Fruit fly (Drosophila melanogaster): ENCODE data around the gene CG31431.

CG31431 gene

DNA sequence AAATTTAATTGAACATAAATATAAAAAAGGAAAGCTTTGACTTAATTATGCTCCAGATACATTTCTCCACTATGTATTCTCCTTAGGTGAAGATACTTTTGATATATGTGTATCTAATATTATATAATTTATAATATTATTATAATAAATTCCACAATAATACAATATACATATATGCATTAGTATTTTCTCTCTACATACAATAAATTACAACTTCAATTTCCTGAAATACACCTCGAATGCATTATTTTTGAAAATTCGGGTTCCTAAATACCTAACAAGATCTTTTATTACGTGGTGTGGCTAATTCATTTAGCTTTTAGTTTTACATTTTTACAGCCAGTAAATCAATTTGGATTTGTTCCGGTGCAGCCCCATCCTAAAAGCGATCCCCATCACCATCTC is 40.2 kb upstream of the CG31431 start (continued):
- peak; percentile 69 for TF ChIP-seq CG11762 (GFP tag; optimal IDR thresholded peaks at IDR 0.05; ENCODE audit: insufficient read depth)
- TF ChIP-seq CG1621 (tag; optimal IDR thresholded peaks at IDR 0.05): peak; percentile 18
- TF ChIP-seq achi (GFP tag; optimal IDR thresholded peaks at IDR 0.05): peak; percentile 61
- peak; percentile 19; the same call in 1 of the 3 replicates for TF ChIP-seq eg (GFP tag; IDR thresholded peaks at IDR 0.05)
- no peak for TF ChIP-seq CG6163 (GFP tag; IDR thresholded peaks at IDR 0.05)
- TF ChIP-seq svp (GFP tag): no peak
- TF ChIP-seq CG8632 (GFP tag; optimal IDR thresholded peaks at IDR 0.05): peak; percentile 37
- TF ChIP-seq CG31627 (GFP tag; optimal IDR thresholded peaks at IDR 0.05): no peak
- no peak for TF ChIP-seq Sox15 (GFP tag; optimal IDR thresholded peaks at IDR 0.05)
- TF ChIP-seq fkh (GFP tag; optimal IDR thresholded peaks at IDR 0.05): no peak
- peak; percentile 82 for TF ChIP-seq CG6276 (GFP tag; optimal IDR thresholded peaks at IDR 0.05)
- no peak for TF ChIP-seq Sox14 (GFP tag; optimal IDR thresholded peaks at IDR 0.05)
- peak; percentile 56 for TF ChIP-seq Hr4 (GFP tag; optimal IDR thresholded peaks at IDR 0.05)
- no peak for TF ChIP-seq CG9139 (GFP tag; optimal IDR thresholded peaks at IDR 0.05)

DNA sequence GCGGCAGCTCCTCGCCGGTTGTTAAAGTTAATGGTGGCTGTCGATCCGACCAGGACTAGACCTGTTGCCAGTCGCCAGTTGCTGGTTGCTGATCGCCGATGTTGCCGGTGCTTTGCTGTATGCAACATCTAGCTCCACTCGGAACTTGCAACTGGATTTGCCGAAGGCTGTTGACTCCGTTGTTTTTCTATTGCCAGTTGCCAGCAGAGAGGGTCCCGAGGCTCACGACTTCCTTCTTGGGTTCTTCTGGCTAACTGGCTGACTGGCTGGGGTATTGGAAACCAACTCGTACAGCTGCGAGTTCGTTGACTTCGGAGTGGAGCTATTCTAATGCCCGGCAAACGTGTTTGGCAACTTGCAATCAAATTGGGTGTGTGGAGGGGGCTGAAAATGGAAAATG is 39.4 kb upstream of the CG31431 start:
- 0 out of 3 replicates have a peak, but pooled peaks have one; percentile 10 for TF ChIP-seq CG6163 (GFP tag; IDR thresholded peaks at IDR 0.05)
- peak; percentile 75 for TF ChIP-seq Lpt (GFP tag; optimal IDR thresholded peaks at IDR 0.05)
- TF ChIP-seq CG6276 (GFP tag; optimal IDR thresholded peaks at IDR 0.05): no peak
- TF ChIP-seq eg (GFP tag; IDR thresholded peaks at IDR 0.05): peak; percentile 6; the same call in 1 of the 3 replicates
- no peak for TF ChIP-seq CG6854 (GFP tag; optimal IDR thresholded peaks at IDR 0.05)
- no peak for TF ChIP-seq fkh (GFP tag; optimal IDR thresholded peaks at IDR 0.05)
- no peak for TF ChIP-seq svp (GFP tag)
- peak; percentile 13; the same call in 1 of the 2 replicates for TF ChIP-seq CG15336 (GFP tag; IDR thresholded peaks at IDR 0.05)

- TF ChIP-seq lz (GFP tag; optimal IDR thresholded peaks at IDR 0.05) (no peak), CG8319 (GFP tag; optimal IDR thresholded peaks at IDR 0.05) (no peak), Hr38 (GFP tag; optimal IDR thresholded peaks at IDR 0.05) (no peak), CG32006 (GFP tag; optimal IDR thresholded peaks at IDR 0.05) (no peak), cyc (GFP tag; optimal IDR thresholded peaks at IDR 0.05) (no peak), Ets21C (GFP tag; optimal IDR thresholded peaks at IDR 0.05) (no peak), net (GFP tag; optimal IDR thresholded peaks at IDR 0.05) (no peak), CG6276 (GFP tag; optimal IDR thresholded peaks at IDR 0.05) (no peak), acj6 (GFP tag; optimal IDR thresholded peaks at IDR 0.05) (no peak)
These were observed 38.3 kb upstream of the CG31431 start, which contains the start of gene Gr93a for dm6 chr3R:21832203-21832602. Gene Gr93a, plus strand, starts transcription at chr3R:21832503.

DNA sequence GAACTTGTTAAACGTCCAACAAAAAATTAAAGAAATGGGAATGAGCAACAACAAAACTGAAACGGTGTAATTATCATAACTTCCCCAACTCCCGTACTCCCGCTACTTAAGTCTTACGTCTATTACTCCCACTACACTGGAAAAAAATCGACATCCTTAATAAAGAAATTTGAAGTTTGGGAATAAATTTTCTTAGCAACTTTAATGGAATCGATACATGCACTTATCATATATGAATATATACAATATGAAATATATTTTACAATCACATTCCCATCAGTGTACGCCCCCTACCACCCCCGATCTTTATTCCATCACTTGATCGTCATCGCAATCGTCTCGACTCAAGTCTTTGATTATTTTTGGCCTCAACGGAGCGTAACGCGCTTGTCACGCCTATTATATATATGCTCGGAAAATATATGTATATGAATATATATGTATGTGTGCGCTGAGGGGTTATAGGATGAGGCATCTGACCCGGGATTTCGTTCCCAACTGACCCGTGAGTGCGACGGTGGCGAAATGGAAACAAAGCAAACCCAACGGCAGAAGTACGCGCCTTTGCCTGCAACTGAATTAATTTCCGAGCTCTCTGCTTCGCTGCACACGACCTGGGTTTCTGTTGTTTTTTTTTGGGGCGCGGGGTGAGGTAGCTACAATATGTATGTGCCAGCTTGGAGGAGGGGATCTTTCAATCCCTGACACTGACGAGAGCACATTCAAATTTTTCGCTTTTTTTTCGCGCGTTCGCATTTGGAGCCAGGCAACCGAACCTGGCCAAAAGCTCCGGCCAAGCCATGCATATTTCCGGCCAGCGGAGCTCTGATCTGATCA is 36.0 kb upstream of the CG31431 start:
- TF ChIP-seq esn (GFP tag; optimal IDR thresholded peaks at IDR 0.05): peak; percentile 22
- peak; percentile 44 for TF ChIP-seq acj6 (GFP tag; optimal IDR thresholded peaks at IDR 0.05)
- peak; percentile 4 for TF ChIP-seq lz (GFP tag; optimal IDR thresholded peaks at IDR 0.05)
- peak; percentile 7 for TF ChIP-seq dsx (GFP tag; optimal IDR thresholded peaks at IDR 0.05; ENCODE audit: poor library complexity, severe bottlenecking)
- TF ChIP-seq Ets96B (tag; optimal IDR thresholded peaks at IDR 0.05): peak; percentile 15
- TF ChIP-seq CG34406 (GFP tag; optimal IDR thresholded peaks at IDR 0.05): peak; percentile 37
- peak; percentile 34 for TF ChIP-seq Met (GFP tag; optimal IDR thresholded peaks at IDR 0.05)
- TF ChIP-seq OdsH (GFP tag; optimal IDR thresholded peaks at IDR 0.05): peak; percentile 10
- no peak for TF ChIP-seq vri (GFP tag; optimal IDR thresholded peaks at IDR 0.05)
- no peak for TF ChIP-seq CG10669 (GFP tag; optimal IDR thresholded peaks at IDR 0.05)
- peak; percentile 5 for TF ChIP-seq Eip93F (GFP tag; optimal IDR thresholded peaks at IDR 0.05)
- no peak for TF ChIP-seq Lpt (GFP tag; optimal IDR thresholded peaks at IDR 0.05)
- TF ChIP-seq eg (GFP tag; IDR thresholded peaks at IDR 0.05): 0 out of 3 replicates have a peak, but pooled peaks have one; percentile 9
- TF ChIP-seq Smox (GFP tag; optimal IDR thresholded peaks at IDR 0.05): peak; percentile 16
- no peak for TF ChIP-seq dac (GFP tag; optimal IDR thresholded peaks at IDR 0.05)
- TF ChIP-seq achi (GFP tag; optimal IDR thresholded peaks at IDR 0.05): peak; percentile 34
- TF ChIP-seq topi (GFP tag; optimal IDR thresholded peaks at IDR 0.05): no peak
- no peak for TF ChIP-seq pdm3 (GFP tag; optimal IDR thresholded peaks at IDR 0.05)
- TF ChIP-seq fd85E (GFP tag; optimal IDR thresholded peaks at IDR 0.05): no peak
- peak; percentile 72 for TF ChIP-seq Eip78C (GFP tag)
- peak; percentile 30; the same call in 1 of the 2 replicates for TF ChIP-seq CG15336 (GFP tag; IDR thresholded peaks at IDR 0.05)
- no peak for TF ChIP-seq CG8319 (GFP tag; optimal IDR thresholded peaks at IDR 0.05)
- peak; percentile 10 for TF ChIP-seq Hr4 (GFP tag; optimal IDR thresholded peaks at IDR 0.05)
- TF ChIP-seq CG8119 (GFP tag; IDR thresholded peaks at IDR 0.05): 0 out of 3 replicates have a peak, but pooled peaks have one; percentile 16
- TF ChIP-seq CG10631 (GFP tag; optimal IDR thresholded peaks at IDR 0.05): peak; percentile 10
- TF ChIP-seq CG32006 (GFP tag; optimal IDR thresholded peaks at IDR 0.05): peak; percentile 31
- peak; percentile 96 for TF ChIP-seq svp (GFP tag)

Measured in whole organism, prepupa.